Worm (Caenorhabditis elegans): ENCODE data around the gene mre-11.

Gene mre-11

ce11 chrV:10720303-10720847 lies 16.3 kb downstream of the mre-11 start:
- TF ChIP-seq ceh-8 (GFP tag; optimal IDR thresholded peaks at IDR 0.05) (no peak), swsn-7 (tag; optimal IDR thresholded peaks at IDR 0.05) (no peak), lin-14 (GFP tag; optimal IDR thresholded peaks at IDR 0.05) (no peak), skn-1 (tag; optimal IDR thresholded peaks at IDR 0.05) (no peak), zag-1 (tag; optimal IDR thresholded peaks at IDR 0.05) (no peak), lsy-2 (tag; optimal IDR thresholded peaks at IDR 0.05) (no peak), ceh-82 (tag; optimal IDR thresholded peaks at IDR 0.05) (no peak), C34B4.2 (tag; optimal IDR thresholded peaks at IDR 0.05) (no peak), hlh-17 (GFP tag; optimal IDR thresholded peaks at IDR 0.05; ENCODE audit: borderline replicate concordance) (no peak), aly-2 (tag; optimal IDR thresholded peaks at IDR 0.05) (no peak), snpc-4 (tag; optimal IDR thresholded peaks at IDR 0.05) (no peak), fkh-8 (tag; optimal IDR thresholded peaks at IDR 0.05) (no peak), sox-4 (tag; optimal IDR thresholded peaks at IDR 0.05) (no peak), nhr-19 (GFP tag; conservative IDR thresholded peaks at IDR 0.05) (no peak), efl-3 (GFP tag; optimal IDR thresholded peaks at IDR 0.05) (no peak), mef-2 (tag; optimal IDR thresholded peaks at IDR 0.05) (no peak)

ce11 chrV:10719833-10720170 lies 16.9 kb downstream of the mre-11 start:
- TF ChIP-seq pqm-1 (tag; optimal IDR thresholded peaks at IDR 0.05) (no peak), hpl-2 (GFP tag; optimal IDR thresholded peaks at IDR 0.05) (peak; percentile 59), sox-4 (tag; optimal IDR thresholded peaks at IDR 0.05) (peak; percentile 72), dsc-1 (tag; optimal IDR thresholded peaks at IDR 0.05) (peak; percentile 36), isw-1 (GFP tag; IDR thresholded peaks at IDR 0.05) (no peak), F16B12.6 (tag; optimal IDR thresholded peaks at IDR 0.05) (no peak), xbp-1 (tag; optimal IDR thresholded peaks at IDR 0.05) (peak; percentile 51), nhr-84 (tag; optimal IDR thresholded peaks at IDR 0.05) (no peak), efl-1 (optimal IDR thresholded peaks at IDR 0.05) (peak; percentile 35 to 44), efl-1 (GFP tag; optimal IDR thresholded peaks at IDR 0.05 in 1 of 2) (peak; percentile 37 to 94), ceh-88 (GFP tag; IDR thresholded peaks at IDR 0.05) (no peak), unc-86 (tag; optimal IDR thresholded peaks at IDR 0.05) (no peak), pax-3 (tag; optimal IDR thresholded peaks at IDR 0.05) (peak; percentile 76), nhr-12 (tag; optimal IDR thresholded peaks at IDR 0.05) (no peak), nhr-28 (tag; optimal IDR thresholded peaks at IDR 0.05) (no peak), ets-5 (GFP tag; IDR thresholded peaks at IDR 0.05) (no peak), nhr-20 (tag; optimal IDR thresholded peaks at IDR 0.05) (peak; percentile 96), ceh-8 (GFP tag; optimal IDR thresholded peaks at IDR 0.05) (no peak), unc-98 (GFP tag; IDR thresholded peaks at IDR 0.05) (no peak), lin-35 (GFP tag; optimal IDR thresholded peaks at IDR 0.05) (peak; percentile 49 to 89), lsy-2 (tag; optimal IDR thresholded peaks at IDR 0.05) (peak; percentile 50 to 90), snu-23 (GFP tag; optimal IDR thresholded peaks at IDR 0.05) (peak; percentile 85), aly-2 (tag; optimal IDR thresholded peaks at IDR 0.05) (no peak), rnt-1 (tag; optimal IDR thresholded peaks at IDR 0.05) (peak; percentile 72), unc-130 (tag; optimal IDR thresholded peaks at IDR 0.05) (peak; percentile 86), sptf-1 (tag; optimal IDR thresholded peaks at IDR 0.05) (no peak), zip-4 (GFP tag; optimal IDR thresholded peaks at IDR 0.05) (peak; percentile 1), tbx-2 (tag; optimal IDR thresholded peaks at IDR 0.05) (peak; percentile 84), hlh-17 (GFP tag; optimal IDR thresholded peaks at IDR 0.05; ENCODE audit: borderline replicate concordance) (no peak), nhr-76 (tag; optimal IDR thresholded peaks at IDR 0.05) (no peak), vab-15 (tag; optimal IDR thresholded peaks at IDR 0.05) (peak; percentile 71), nhr-19 (GFP tag; conservative IDR thresholded peaks at IDR 0.05) (peak; percentile 80), grh-1 (GFP tag; IDR thresholded peaks at IDR 0.05) (peak; percentile 58), unc-62 (GFP tag; optimal IDR thresholded peaks at IDR 0.05) (no peak), irx-1 (tag; optimal IDR thresholded peaks at IDR 0.05) (peak; percentile 64), nhr-71 (tag; optimal IDR thresholded peaks at IDR 0.05) (peak; percentile 92), hlh-4 (tag; optimal IDR thresholded peaks at IDR 0.05) (no peak), mef-2 (tag; optimal IDR thresholded peaks at IDR 0.05) (no peak), elt-2 (tag; optimal IDR thresholded peaks at IDR 0.05) (peak; percentile 53), fos-1 (tag; optimal IDR thresholded peaks at IDR 0.05) (no peak), nhr-85 (tag) (peak; percentile 99), jun-1 (tag; optimal IDR thresholded peaks at IDR 0.05) (peak; percentile 25), nhr-90 (tag; optimal IDR thresholded peaks at IDR 0.05; ENCODE audit: poor library complexity) (peak; percentile 76)

Measured in whole organism, L1 larva.